Worm (Caenorhabditis elegans): Measurements from ENCODE around the gene F40F8.5.
"Not testable (repeated sequence)": the region's sequence is repeated elsewhere in the genome, so short reads cannot be mapped to it uniquely, and the experiment has no call there.

The F40F8.5 gene

ce11 chrII:11127364-11127763, 7.4 kb downstream of the F40F8.5 start, which contains the start of gene F40F8.1:
Gene F40F8.1, plus strand, starts transcription at chrII:11127664.
- no peak for TF ChIP-seq nfya-1 (tag; optimal IDR thresholded peaks at IDR 0.05)

ce11 chrII:11126312-11127000, 8.3 kb downstream of the F40F8.5 start, which contains the start of the genes rps-9 and lsm-1:
Gene rps-9, minus strand, starts transcription at chrII:11126362.
Gene lsm-1, plus strand, starts transcription at chrII:11126950.
- TF ChIP-seq nfya-1 (tag; optimal IDR thresholded peaks at IDR 0.05) (peak; percentile 70), unc-55 (GFP tag; optimal IDR thresholded peaks at IDR 0.05) (peak; percentile 19), Y22D7AL.16 (tag; optimal IDR thresholded peaks at IDR 0.05) (no peak)

DNA sequence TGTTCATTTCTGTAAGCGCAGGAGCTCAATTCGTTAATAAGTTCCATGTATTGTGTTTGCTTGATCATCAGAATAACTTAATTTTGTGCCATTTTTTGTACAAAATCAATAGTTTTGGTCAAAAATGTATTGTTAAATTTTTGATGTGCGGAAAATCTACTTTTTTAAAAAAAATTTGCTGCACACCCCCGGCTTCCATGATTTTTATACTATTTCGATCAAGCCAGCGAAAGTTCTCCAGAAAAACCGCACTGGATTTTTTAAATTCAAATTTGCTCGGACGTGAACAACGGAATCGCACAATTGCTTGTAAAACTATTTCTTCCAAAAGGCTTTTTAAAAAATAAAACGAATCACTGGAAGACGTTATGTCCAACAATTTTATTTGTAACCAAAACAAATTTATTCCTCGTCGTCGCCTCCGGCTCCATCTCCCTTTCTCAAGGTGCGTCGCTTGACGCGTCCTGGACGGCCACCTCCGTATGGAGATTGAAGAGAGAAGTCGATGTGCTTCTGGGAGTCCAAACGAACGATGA, 9.6 kb downstream of the F40F8.5 start:
- TF ChIP-seq pag-3 (tag; optimal IDR thresholded peaks at IDR 0.05; ENCODE audit: borderline replicate concordance), result no peak
- no peak for TF ChIP-seq nfya-1 (tag; optimal IDR thresholded peaks at IDR 0.05)
- no peak for TF ChIP-seq gmeb-2 (tag; optimal IDR thresholded peaks at IDR 0.05)
- no peak for TF ChIP-seq zip-5 (tag; optimal IDR thresholded peaks at IDR 0.05)
- no peak for TF ChIP-seq F13H6.1 (tag; optimal IDR thresholded peaks at IDR 0.05)
- no peak for TF ChIP-seq hlh-6 (tag; optimal IDR thresholded peaks at IDR 0.05)
- TF ChIP-seq eyg-1 (tag; optimal IDR thresholded peaks at IDR 0.05), result no peak
- TF ChIP-seq odd-2 (tag; optimal IDR thresholded peaks at IDR 0.05), result no peak
- TF ChIP-seq dve-1 (tag; optimal IDR thresholded peaks at IDR 0.05), result no peak

ce11 chrII:11121800-11122199, 12.9 kb downstream of the F40F8.5 start, which contains the start of gene W10C6.2:
Gene W10C6.2, minus strand, starts transcription at chrII:11121900.
- TF ChIP-seq K02D7.2 (tag; optimal IDR thresholded peaks at IDR 0.05); ets-4 (tag; optimal IDR thresholded peaks at IDR 0.05); unc-55 (GFP tag; optimal IDR thresholded peaks at IDR 0.05): not testable (repeated sequence)

- TF ChIP-seq elt-2 (tag; optimal IDR thresholded peaks at IDR 0.05) (no peak), fkh-6 (tag; optimal IDR thresholded peaks at IDR 0.05) (no peak), unc-42 (tag; optimal IDR thresholded peaks at IDR 0.05) (no peak), ama-1 (optimal IDR thresholded peaks at IDR 0.05) (no peak), nfya-1 (tag; optimal IDR thresholded peaks at IDR 0.05) (no peak), madf-2 (tag; optimal IDR thresholded peaks at IDR 0.05) (no peak), hlh-6 (tag; optimal IDR thresholded peaks at IDR 0.05) (no peak), hlh-30 (tag; optimal IDR thresholded peaks at IDR 0.05; ENCODE audit: insufficient read depth) (no peak), odd-2 (tag; optimal IDR thresholded peaks at IDR 0.05) (no peak), tbx-2 (tag; optimal IDR thresholded peaks at IDR 0.05) (no peak), ceh-14 (tag; optimal IDR thresholded peaks at IDR 0.05) (no peak), sdc-2 (tag; optimal IDR thresholded peaks at IDR 0.05) (no peak), unc-86 (tag; optimal IDR thresholded peaks at IDR 0.05) (no peak), npax-4 (tag; optimal IDR thresholded peaks at IDR 0.05) (no peak), pha-4 (tag; optimal IDR thresholded peaks at IDR 0.05) (no peak), gmeb-2 (tag; optimal IDR thresholded peaks at IDR 0.05) (no peak), pros-1 (tag; optimal IDR thresholded peaks at IDR 0.05) (no peak)
Observed at ce11 chrII:11112419-11112818, 22.3 kb downstream of the F40F8.5 start, which contains the start of gene mat-2. Gene mat-2, plus strand, starts transcription at chrII:11112719.

DNA sequence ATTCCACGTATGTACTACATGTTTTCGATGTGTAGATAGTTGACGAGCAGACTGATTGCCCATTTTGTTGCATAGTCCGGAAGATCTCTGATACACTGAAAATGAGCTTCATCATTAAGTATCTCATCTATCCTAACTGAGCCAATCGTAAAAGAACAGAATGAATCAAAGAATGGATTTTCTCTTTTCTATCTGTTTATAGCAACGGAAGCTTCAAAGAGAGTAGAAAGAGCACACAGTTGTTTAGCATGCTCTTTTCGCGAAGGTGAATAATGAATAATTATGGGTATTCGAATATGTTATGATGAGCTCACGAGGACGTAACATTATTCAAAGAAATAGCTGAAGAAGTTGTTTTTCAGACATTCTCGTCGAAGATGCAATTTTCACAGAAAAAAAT, 23.6 kb downstream of the F40F8.5 start, which contains the start of gene glb-4:
Gene glb-4, minus strand, starts transcription at position 101 of the 400 bp plus-strand sequence.
- no peak for TF ChIP-seq syd-9 (tag; optimal IDR thresholded peaks at IDR 0.05)
- no peak for TF ChIP-seq lin-11 (tag; optimal IDR thresholded peaks at IDR 0.05)
- TF ChIP-seq T23F11.4 (GFP tag; optimal IDR thresholded peaks at IDR 0.05), result no peak
- no peak for TF ChIP-seq rnt-1 (tag; optimal IDR thresholded peaks at IDR 0.05)
- no peak for TF ChIP-seq nfya-1 (tag; optimal IDR thresholded peaks at IDR 0.05)
- TF ChIP-seq nhr-11 (tag; optimal IDR thresholded peaks at IDR 0.05), result no peak

All from whole organism, late embryonic.